Worm (Caenorhabditis elegans) whole organism, L1 larva: Measurements from ENCODE around the gene snb-1.
A peak's percentile ranks its signal among the peaks of the same experiment; 100 is the strongest.

Experiments
- ceh-8 ChIP-seq: fragments of 200-800 bp; sonication (Bioruptor generic); optimal IDR thresholded peaks from 2 replicates; lab custom pipeline; 2018; ENCODE audit warnings: mild to moderate bottlenecking, missing genetic modification characterization, moderate library complexity, missing compliant biosample characterization
- fkh-4 ChIP-seq: sonication (generic microtip); optimal IDR thresholded peaks from 2 replicates; lab custom pipeline; 2016; ENCODE audit warnings: missing compliant biosample characterization, missing genetic modification characterization, borderline replicate concordance
- fos-1 ChIP-seq: fragments of 150-350 bp; optimal IDR thresholded peaks from 2 replicates; lab custom pipeline; 2014; ENCODE audit warnings: missing biosample characterization, missing genetic modification characterization
- jun-1 ChIP-seq: fragments of 150-350 bp; optimal IDR thresholded peaks from 2 replicates; lab custom pipeline; 2014; ENCODE audit warnings: missing biosample characterization, missing genetic modification reagents, missing genetic modification characterization
- unc-130 ChIP-seq: fragments of 150-350 bp; optimal IDR thresholded peaks from 2 replicates; lab custom pipeline; 2017; ENCODE audit warnings: missing biosample characterization, missing genetic modification characterization, inconsistent platforms
- xbp-1 ChIP-seq: sonication (generic microtip); optimal IDR thresholded peaks from 2 replicates; lab custom pipeline; 2016; ENCODE audit warnings: missing genetic modification characterization, missing compliant biosample characterization

DNA sequence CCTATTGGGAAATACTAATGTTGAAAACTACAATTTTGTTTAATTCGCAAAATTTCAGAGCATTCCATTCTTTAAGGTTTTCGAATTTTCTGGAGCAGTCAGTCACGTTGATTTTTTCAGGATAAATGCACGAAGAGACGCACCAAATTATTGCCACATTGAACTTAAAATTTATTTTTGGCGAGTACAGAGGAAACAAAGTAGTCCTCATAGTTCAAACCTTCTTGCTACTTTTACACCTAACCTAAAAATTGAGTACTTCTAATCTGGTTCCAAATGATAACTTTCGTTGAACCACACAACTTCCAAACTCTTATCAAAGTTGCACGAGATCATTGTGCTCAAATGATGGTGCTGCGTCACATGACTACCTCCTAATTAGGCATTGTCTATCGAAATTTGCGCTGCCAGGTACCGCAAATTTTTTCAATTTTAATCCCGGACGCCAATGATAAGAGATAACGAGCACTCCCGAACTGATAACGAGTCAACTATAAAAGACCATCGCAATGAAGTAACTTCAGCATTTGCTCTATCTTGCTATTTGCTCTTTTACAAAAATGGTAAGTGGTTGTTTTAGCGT, 42.1 kb downstream of the snb-1 start, which contains the start of gene cpr-4:
- no peak for TF ChIP-seq ceh-8 (GFP tag; lab: Kevin White, UChicago)
- no peak for TF ChIP-seq unc-130 (tag; lab: Kevin White, UChicago)
- TF ChIP-seq xbp-1 (tag; lab: Kevin White, UChicago): no peak
- TF ChIP-seq fkh-4 (tag; lab: Kevin White, UChicago): no peak
- TF ChIP-seq jun-1 (tag; lab: Kevin White, UChicago): peak; percentile 46
- no peak for TF ChIP-seq fos-1 (tag; lab: Kevin White, UChicago)
